Worm (Caenorhabditis elegans): ENCODE data around the gene frpr-16.

frpr-16 gene

ce11 chrII:6047639-6048159, 16.7 kb upstream of the frpr-16 start, which contains the start of the genes R12C12.6 and ran-5 (continued):
- TF ChIP-seq sox-2 (GFP tag; IDR thresholded peaks at IDR 0.05) = no peak
- TF ChIP-seq pag-3 (tag; optimal IDR thresholded peaks at IDR 0.05; ENCODE audit: borderline replicate concordance) = no peak
- TF ChIP-seq hlh-8 (tag; optimal IDR thresholded peaks at IDR 0.05) = no peak
- no peak for TF ChIP-seq K02D7.2 (tag; optimal IDR thresholded peaks at IDR 0.05)
- no peak for TF ChIP-seq npax-4 (tag; optimal IDR thresholded peaks at IDR 0.05)
- peak; percentile 75 for TF ChIP-seq ceh-30 (tag; optimal IDR thresholded peaks at IDR 0.05)
- 0 out of 2 replicates have a peak, but pooled peaks have one; percentile 28 for TF ChIP-seq unc-3 (GFP tag; conservative IDR thresholded peaks at IDR 0.05)
- no peak for TF ChIP-seq unc-3 (tag; optimal IDR thresholded peaks at IDR 0.05)
- TF ChIP-seq hlh-13 (GFP tag; optimal IDR thresholded peaks at IDR 0.05) = no peak
- no peak for TF ChIP-seq hlh-30 (tag; optimal IDR thresholded peaks at IDR 0.05; ENCODE audit: insufficient read depth)
- TF ChIP-seq fkh-6 (tag; optimal IDR thresholded peaks at IDR 0.05) = no peak
- peak; percentile 35 for TF ChIP-seq lin-11 (tag; optimal IDR thresholded peaks at IDR 0.05)
- no peak for TF ChIP-seq madf-2 (tag; optimal IDR thresholded peaks at IDR 0.05)
- TF ChIP-seq sdc-2 (tag; optimal IDR thresholded peaks at IDR 0.05) = peak; percentile 16
- TF ChIP-seq eyg-1 (tag; optimal IDR thresholded peaks at IDR 0.05) = no peak
- TF ChIP-seq dmd-4 (tag; optimal IDR thresholded peaks at IDR 0.05; ENCODE audit: borderline replicate concordance) = no peak
- no peak for TF ChIP-seq pax-1 (tag; optimal IDR thresholded peaks at IDR 0.05)
- no peak for TF ChIP-seq che-1 (tag; optimal IDR thresholded peaks at IDR 0.05)
- no peak for TF ChIP-seq ceh-9 (tag; optimal IDR thresholded peaks at IDR 0.05)
- peak; percentile 42 for TF ChIP-seq sox-4 (tag; optimal IDR thresholded peaks at IDR 0.05)
- no peak for TF ChIP-seq fkh-10 (GFP tag; optimal IDR thresholded peaks at IDR 0.05)
- no peak for TF ChIP-seq pros-1 (tag; optimal IDR thresholded peaks at IDR 0.05)
- no peak for TF ChIP-seq ama-1 (optimal IDR thresholded peaks at IDR 0.05)
- TF ChIP-seq syd-9 (tag; optimal IDR thresholded peaks at IDR 0.05) = no peak
- no peak for TF ChIP-seq ahr-1 (tag; optimal IDR thresholded peaks at IDR 0.05)
- peak; percentile 21 for TF ChIP-seq F13H6.1 (tag; optimal IDR thresholded peaks at IDR 0.05)
- TF ChIP-seq ceh-14 (tag; optimal IDR thresholded peaks at IDR 0.05) = no peak
- peak; percentile 2 for TF ChIP-seq odd-2 (tag; optimal IDR thresholded peaks at IDR 0.05)
- TF ChIP-seq nhr-232 (tag; optimal IDR thresholded peaks at IDR 0.05) = no peak
- peak; percentile 45 for TF ChIP-seq unc-86 (tag; optimal IDR thresholded peaks at IDR 0.05)
- TF ChIP-seq unc-55 (GFP tag; optimal IDR thresholded peaks at IDR 0.05) = no peak
- TF ChIP-seq pha-2 (tag; optimal IDR thresholded peaks at IDR 0.05) = no peak
- no peak for TF ChIP-seq elt-4 (tag; optimal IDR thresholded peaks at IDR 0.05)
- peak; percentile 14 for TF ChIP-seq ceh-18 (tag; optimal IDR thresholded peaks at IDR 0.05)
- TF ChIP-seq lim-6 (tag; optimal IDR thresholded peaks at IDR 0.05) = no peak
- peak; percentile 37 for TF ChIP-seq ceh-34 (tag; optimal IDR thresholded peaks at IDR 0.05)

- TF ChIP-seq elt-4 (tag; optimal IDR thresholded peaks at IDR 0.05) (no peak), sdc-2 (tag; optimal IDR thresholded peaks at IDR 0.05) (no peak), ceh-18 (tag; optimal IDR thresholded peaks at IDR 0.05) (peak; percentile 6)
Observed at ce11 chrII:6046023-6046631, 15.1 kb upstream of the frpr-16 start.

ce11 chrII:6045048-6045447, 14.0 kb upstream of the frpr-16 start, which contains the start of gene R12C12.5:
R12C12.5 (minus strand) TSS chrII:6045148.
- no peak for TF ChIP-seq ceh-30 (tag; optimal IDR thresholded peaks at IDR 0.05)
- no peak for TF ChIP-seq dve-1 (tag; optimal IDR thresholded peaks at IDR 0.05)
- TF ChIP-seq pax-1 (tag; optimal IDR thresholded peaks at IDR 0.05) = no peak
- no peak for TF ChIP-seq madf-2 (tag; optimal IDR thresholded peaks at IDR 0.05)
- TF ChIP-seq fkh-10 (GFP tag; optimal IDR thresholded peaks at IDR 0.05) = no peak
- no peak for TF ChIP-seq hlh-6 (tag; optimal IDR thresholded peaks at IDR 0.05)
- TF ChIP-seq hlh-8 (tag; optimal IDR thresholded peaks at IDR 0.05) = no peak
- no peak for TF ChIP-seq fkh-6 (tag; optimal IDR thresholded peaks at IDR 0.05)
- TF ChIP-seq sox-2 (GFP tag; IDR thresholded peaks at IDR 0.05) = no peak

All from whole organism, late embryonic.